Fruit fly (Drosophila melanogaster) ovary, adult (tissue): ENCODE measurements around the gene CG44139.

ENCODE experiments used
- CG17801 ChIP-seq: fragments of 200-800 bp; optimal IDR thresholded peaks from 2 replicates; lab custom pipeline; 2019; ENCODE audit warnings: missing biosample characterization, mild to moderate bottlenecking, missing genetic modification characterization, moderate library complexity; ENCODE audit not compliant: partially characterized antibody

Gene CG44139

DNA sequence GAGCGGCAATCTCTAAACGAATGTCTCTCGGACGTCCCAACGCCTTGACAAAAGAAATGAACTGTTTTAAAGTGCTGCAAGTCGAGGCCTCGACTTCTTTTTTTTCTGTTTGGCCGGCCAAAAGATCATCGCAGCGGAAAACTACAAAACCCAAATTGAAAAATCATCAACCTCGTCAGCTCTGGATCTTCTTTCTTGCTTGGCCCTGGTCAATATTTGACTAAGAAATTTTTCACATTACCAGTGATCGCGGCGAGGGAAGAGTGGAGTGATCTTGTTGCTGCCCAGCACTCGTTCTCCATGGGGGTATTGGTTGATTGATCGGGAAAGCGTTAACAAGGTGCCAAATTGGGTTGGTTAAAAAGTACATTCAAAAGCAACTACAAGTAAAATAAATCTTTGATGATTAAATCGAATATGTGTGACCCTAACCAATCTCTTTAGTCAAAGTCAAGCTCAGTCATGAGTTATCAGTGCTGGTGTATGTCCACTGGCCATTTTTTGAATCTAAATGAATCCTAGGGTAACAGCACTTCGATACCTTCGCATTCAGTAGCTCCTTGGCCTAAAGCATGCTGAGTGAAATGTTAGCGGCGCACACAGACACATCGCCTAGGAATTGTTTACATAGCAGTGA lies 14.2 kb downstream of the CG44139 start:
- TF ChIP-seq CG17801: no peak

DNA sequence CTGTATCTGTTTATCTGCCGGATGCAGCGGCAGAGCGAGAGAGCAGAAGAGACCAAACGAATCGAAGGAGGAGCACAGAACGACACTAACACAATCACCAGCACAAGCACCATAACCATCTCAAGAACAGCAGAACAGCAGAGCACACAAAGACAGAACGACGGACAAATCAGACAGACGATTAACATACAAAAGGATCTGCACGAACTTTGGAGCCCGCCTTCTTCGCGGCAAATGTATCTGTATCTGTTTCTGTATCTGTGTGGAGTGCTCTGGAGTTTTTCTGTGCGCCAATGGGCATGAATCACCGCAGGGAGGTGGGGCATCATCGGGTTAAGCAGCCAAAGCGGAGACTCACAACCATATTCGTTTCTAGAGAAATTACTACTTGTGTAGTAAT lies 23.9 kb downstream of the CG44139 start:
- TF ChIP-seq CG17801: no peak

DNA sequence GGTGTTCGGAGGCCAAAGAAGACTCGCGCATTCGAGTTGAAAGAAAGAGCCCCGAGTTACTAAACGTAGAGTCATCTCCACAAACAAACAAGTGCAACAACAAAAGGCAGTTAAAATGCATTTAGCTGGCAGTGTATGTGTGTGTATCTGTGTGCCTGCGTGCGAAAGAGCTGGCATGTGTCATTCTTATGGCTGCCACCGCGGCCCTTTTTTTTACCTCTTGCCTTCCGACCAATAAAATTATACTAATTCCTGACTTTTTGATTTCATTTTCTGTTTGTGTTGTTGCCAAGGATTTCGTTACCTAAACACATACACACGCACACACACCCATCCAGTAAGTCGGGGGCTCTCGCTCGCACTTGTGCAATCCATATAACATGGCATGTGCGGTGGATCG lies 25.1 kb downstream of the CG44139 start:
- TF ChIP-seq CG17801: no peak

DNA sequence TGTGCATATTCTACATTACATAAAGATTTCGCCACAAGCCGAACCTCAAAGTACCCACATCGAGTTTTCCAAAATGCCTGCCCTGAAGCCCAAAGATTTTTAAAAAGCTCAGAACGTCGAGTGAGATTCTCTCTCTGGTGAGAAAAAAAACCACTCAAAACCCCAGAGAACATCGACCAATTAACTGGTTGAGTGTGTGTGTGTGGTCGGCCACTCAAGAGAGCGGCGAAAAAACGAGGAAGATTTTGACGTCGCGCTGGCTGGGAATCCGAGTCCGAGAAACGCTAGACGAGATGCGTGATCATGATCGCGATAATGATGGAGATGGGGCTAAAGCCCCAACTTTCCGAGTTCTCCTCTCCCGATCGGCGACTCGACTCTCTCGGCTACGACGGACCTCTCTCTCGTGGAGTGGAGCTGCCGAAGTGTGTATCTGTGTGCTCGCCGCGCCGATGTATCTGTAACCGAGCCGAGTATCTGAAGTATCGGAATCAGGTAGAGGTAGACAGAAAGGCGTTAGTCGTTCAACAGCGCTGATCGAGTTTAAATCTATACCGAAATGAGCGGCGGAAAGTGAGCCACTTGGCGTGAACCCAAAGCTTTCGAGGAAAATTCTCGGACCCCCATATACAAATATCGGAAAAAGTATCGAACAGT lies 26.3 kb downstream of the CG44139 start:
- no peak for TF ChIP-seq CG17801

DNA sequence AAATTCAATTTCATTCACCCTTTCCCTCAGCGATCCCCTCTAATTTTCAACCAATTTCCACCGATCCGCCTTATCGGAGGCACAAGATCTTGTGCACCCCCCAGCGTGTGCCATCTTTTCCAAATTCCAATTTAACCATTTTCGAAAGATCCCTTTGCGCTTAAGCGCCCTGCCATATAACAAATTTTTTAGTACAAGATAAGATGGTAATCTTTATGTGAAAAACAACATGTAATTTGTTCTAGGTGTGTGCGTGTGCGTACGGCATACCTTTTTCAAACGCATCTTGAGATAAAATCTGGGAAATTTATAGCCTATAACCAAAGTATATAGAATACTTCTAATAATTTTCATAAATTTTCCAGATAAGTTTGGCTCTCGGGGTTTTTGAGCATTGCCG lies 29.2 kb downstream of the CG44139 start:
- no peak for TF ChIP-seq CG17801

DNA sequence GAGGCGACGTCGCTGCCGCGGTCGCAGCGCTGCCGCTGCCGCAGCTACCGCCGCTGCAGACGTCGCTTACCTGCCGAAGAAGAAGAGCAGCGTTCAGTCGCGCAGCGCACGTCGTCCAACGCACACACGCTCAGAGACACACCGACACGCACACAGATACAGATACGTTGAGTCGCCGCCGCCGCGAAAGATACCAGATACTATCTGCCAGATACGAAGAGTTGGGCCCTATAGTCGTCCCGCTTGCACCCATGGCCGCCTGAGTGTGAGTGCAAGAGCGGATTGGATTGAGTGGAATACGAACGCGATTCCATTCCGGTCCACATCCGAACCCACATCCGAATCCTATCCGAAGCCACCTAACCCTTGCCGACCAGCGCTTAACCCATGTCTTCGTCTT lies 30.0 kb downstream of the CG44139 start:
- no peak for TF ChIP-seq CG17801

DNA sequence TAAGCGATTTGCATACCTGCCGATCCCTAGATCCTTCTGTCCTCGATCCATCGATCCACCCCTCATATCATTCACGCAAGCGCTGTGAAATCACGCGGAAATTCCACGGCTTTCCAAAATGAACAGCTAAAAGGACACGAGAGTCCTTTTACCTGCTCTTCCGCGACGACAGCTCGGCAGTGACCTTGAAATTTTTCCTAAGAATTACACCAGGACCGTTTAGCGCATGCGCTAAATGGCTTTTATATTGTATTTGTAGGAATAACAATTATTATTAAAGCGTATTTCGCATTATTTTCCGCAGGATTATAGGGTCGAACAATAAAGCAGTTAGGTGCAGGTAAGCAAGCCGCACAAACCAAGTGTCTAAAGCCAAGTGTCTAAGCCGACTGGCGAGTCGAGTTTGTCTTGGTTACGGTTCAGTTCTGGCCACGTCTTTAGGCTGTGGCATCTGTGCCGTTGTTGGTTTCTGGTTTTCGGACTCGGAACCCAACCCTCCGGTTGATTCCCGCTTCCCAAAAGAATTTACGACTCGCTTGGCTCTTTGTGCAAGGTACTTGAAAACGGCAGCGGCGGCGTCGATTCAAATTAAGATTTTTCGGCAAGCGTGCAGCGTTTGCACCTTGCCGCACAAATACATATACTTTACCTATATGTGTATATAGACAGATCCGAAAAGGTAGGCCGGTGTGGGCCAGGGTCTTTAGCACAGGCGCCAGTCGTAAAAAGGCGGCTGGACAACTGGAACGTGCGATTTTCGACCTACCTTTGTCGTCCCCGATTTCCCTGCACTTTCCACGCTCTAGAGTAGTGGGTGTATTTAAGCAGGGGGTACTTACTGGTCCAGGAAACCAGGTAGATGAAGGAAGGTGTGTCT lies 32.2 kb downstream of the CG44139 start:
- no peak for TF ChIP-seq CG17801

DNA sequence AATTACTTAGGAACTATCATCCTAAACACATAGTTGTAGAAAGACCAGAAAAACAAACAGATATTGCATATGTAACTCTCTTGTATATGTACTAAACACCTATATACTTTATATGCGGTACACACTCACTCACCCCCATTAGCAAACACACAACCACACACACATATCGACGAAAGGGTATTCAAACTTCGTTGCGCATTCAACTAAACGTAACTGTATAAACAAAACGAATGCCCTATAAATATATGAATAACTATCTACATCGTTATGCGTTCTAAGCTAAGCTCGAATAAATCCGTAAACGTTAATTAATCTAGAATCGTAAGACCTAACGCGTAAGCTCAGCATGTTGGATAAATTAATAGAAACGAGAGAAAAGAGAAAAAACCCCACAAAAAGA lies 34.6 kb downstream of the CG44139 start:
- no peak for TF ChIP-seq CG17801

DNA sequence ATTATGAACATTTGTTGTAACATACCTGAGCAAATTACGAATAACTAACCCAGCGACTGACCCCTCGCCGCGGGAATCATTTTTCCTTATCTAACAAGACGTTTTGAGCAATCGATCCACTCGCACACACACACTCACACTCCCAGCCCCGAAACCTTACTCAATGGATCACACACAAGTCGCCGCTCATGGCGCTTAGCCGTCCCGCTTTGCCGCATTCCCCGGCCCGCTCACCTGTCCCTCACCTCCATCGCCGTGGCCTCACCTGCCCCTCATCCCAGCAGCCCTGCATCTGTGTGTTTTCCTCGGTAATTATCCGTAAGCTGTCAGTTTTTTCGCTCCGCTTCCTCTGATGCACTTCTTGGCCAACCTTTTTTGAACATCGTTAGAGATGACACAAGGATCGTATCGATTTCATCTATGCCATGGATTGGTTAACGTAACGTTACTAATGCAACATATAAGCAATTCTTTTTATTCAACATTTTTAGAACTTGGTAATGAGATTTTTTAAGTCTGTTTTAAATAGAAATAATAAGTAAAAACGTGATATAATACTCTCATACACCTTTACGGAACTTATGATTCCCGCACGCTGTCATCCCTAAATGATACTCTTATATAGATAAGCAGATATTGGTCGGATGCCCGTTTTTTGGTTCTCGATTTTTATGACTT lies 36.9 kb downstream of the CG44139 start:
- no peak for TF ChIP-seq CG17801

DNA sequence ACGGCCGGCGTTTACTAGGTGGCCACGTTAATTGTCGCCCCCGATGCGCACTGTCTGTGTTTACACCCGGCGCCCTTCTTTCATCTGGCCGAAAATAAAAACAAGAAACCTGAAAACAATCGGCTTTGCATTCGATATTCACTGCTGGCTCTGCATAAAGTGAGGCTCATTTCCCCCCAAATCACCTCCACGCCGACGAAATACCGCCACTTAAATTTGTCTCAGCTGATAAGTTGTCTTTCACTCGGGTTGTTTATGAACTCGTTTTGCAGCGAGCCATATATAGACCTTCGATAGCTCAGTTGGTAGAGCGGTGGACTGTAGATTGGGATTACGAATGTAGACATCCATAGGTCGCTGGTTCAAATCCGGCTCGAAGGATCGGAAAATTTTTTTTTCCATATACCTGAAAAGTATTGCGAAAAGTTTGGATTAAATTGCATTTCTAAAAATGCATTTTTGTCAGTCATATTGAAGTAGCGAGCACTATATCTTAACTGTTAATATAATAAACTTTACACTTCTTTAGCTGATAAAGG lies 37.8 kb downstream of the CG44139 start:
- no peak for TF ChIP-seq CG17801

DNA sequence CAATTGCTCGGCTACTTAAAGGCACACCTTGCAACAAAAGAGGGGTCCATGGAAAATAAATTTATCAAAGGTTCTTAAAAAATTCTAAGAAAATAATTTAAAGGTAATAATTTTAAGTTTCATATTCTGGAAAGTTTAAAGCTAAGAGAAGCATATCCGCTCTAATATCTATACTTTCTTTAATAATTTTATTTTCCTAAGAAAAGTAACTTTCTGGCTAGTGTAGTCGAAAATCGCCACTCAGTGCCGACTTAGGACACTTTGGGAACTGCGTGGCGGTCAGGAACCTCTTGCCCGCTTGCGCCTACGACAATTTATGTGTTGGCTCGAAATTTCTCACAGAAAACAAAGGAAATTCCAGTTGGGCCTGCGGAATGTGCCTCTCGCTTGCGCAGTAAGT lies 41.8 kb downstream of the CG44139 start:
- TF ChIP-seq CG17801: no peak

DNA sequence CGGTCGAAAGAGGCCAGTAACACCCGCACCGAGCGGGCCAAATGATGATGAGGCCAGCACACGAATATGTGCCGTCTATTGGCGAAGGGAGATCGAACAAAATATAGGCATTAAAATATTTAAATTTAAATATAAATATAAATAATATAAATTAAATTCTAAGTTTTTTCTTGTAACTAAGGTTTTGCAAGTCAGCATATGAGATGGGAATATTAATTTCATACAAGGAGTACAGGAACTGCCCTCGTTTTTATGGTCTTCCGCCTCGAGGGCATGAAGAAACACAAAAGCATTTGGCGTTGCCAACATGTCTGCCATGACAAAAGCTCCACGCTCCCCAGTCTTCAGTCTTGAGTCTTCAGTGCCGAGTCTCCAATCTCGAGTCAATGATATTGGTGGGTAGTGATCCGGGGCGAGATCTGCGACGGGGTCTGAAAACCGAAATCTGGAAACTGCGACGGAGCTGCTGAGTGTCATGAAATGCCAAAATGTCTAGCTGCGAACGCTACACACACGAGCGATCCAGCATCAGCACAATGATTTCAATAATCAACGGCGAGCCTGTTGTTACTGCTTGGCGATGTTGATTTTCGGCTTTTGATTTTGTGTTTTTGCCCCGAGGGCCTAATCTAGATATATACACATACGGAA lies 43.2 kb downstream of the CG44139 start:
- TF ChIP-seq CG17801: no peak

DNA sequence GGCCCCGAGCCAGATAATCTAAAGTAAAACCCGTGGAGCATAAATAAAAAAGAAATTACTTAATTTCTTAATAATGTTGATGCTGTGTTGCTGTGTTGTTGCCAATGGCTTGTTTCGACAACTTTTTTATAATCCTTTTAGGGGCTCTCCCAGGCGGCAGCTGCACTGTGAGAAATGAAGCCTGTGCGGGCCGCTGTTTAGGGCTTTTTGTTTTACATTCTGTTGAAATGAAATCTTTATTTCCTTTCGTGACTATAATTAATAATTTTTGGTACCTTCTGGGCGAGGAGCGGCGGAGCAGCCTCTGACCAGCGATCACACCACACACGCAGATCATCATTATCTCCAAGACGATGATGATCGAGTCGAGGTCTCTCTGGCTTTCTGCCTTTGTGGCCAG lies 46.0 kb downstream of the CG44139 start:
- no peak for TF ChIP-seq CG17801

DNA sequence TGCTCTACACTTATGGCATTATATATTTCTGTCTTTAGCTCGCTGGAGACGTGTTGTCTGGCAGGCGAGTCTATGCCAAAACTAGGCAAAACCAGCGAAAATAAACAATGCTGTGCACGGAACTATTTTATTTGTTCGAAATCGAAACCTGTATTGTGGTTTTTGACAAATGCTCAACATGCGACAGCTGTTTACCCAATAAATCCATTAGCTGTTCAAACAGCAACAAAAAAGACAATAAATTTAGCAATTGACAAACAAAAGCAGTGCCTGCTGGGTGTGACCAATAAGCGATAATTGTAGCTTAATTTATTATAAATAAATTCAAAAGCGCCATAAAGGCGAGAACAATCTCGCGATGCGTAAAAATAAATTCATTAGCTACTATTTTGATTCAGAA lies 48.1 kb downstream of the CG44139 start:
- TF ChIP-seq CG17801: no peak

DNA sequence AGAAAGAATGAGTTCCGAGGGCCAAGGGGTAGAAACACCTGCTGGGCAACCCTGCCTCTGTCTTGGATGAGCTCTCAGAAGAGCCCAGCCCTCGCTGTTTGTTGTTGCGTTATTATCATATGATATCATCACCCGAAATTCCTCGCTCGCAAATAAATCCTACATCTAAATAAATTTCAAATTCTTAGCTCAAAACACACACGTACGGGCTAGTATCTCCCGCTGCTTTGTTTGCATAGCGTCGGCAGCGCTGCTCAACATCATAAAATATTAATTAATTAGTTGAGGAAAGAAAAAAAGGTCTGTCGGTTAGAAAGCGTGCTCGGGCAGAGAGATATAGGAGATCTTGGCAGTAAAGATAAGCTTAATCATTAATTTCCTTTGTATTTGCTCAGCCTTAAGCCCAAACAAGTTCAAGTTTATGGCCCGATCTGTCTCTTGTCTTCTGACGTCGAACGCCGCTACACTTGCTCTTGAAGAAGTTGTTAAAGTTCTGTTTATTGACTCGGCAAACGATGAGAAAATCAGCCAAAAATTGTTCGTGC lies 49.3 kb downstream of the CG44139 start:
- no peak for TF ChIP-seq CG17801
